Fruit fly (Drosophila melanogaster): ENCODE results near the gene lobo.

DNA sequence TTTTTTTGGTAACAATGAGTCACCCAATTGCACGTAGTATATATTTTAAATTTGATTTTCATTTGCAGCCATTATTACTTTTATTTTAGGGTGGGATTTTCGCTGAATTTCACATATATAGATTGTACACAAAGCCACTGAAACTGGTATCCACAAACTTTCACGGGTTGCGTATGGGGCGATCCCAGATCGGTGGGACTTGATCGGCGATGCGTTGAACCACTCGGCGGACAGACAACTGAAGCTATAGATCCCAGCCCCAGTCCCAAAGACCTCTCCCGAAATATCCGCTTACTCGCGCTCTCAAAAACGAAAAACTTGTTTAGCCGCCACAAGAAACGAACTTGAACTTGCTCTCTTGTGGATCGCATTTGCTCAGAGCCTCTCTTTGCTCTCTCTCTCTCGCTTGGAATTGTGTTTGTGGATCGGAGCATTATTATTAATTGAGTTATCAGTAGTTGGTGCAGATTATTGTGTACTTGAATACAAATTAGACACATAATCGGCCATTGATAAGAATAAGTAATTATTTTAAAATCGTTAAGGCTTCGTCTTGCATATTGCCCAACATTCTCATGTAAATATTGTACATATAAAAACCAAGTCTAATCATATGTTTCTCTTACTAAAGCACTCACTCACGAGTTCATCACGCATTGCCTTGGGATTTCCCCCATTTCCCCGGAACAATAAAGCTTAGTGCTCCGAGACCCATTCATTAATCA, 14.6 kb upstream of the lobo start, which contains the start of gene Cad96Ca:
- TF ChIP-seq CG9948 (tag; optimal IDR thresholded peaks at IDR 0.05): no peak
- TF ChIP-seq D1 (tag; optimal IDR thresholded peaks at IDR 0.05): no peak
